Fruit fly (Drosophila melanogaster) whole organism, wandering third instar larva: ENCODE data around the gene mol.
A peak's percentile ranks its signal among the peaks of the same experiment; 100 is the strongest.

Experiments used
- CG32264 ChIP-seq: fragments of 200-800 bp; sonication (Bioruptor generic); optimal IDR thresholded peaks from 2 replicates; lab custom pipeline; 2016; ENCODE audit warnings: missing biosample characterization, missing genetic modification characterization
- CG9705 ChIP-seq: fragments of 200-800 bp; sonication (Bioruptor generic); optimal IDR thresholded peaks from 2 replicates; lab custom pipeline; 2018; ENCODE audit warnings: missing biosample characterization, mild to moderate bottlenecking, missing genetic modification characterization
- CrebA ChIP-seq: fragments of 200-800 bp; sonication (Bioruptor generic); optimal IDR thresholded peaks from 2 replicates; lab custom pipeline; 2016; ENCODE audit warnings: missing biosample characterization, mild to moderate bottlenecking, missing genetic modification characterization, borderline replicate concordance
- Dfd ChIP-seq: fragments of >200 bp; optimal IDR thresholded peaks from 2 replicates; lab custom pipeline; 2017; ENCODE audit warnings: missing biosample characterization, missing genetic modification characterization
- Dif ChIP-seq: fragments of 200-275, 200-300 bp; sonication (Bioruptor generic); optimal IDR thresholded peaks from 2 replicates; lab custom pipeline; 2018; ENCODE audit warnings: missing biosample characterization, missing genetic modification characterization; ENCODE audit not compliant: partially characterized antibody
- GATAd ChIP-seq: sonication (Bioruptor generic); optimal IDR thresholded peaks from 2 replicates; lab custom pipeline; 2016; ENCODE audit warnings: missing biosample characterization, missing genetic modification characterization
- HLH106 ChIP-seq: fragments of 200-800 bp; optimal IDR thresholded peaks from 3 replicates; lab custom pipeline; 2019; ENCODE audit warnings: missing biosample characterization, mild to moderate bottlenecking, missing genetic modification characterization, moderate library complexity
- Hr78 ChIP-seq: fragments of >200 bp; optimal IDR thresholded peaks from 2 replicates; lab custom pipeline; 2017; ENCODE audit warnings: missing biosample characterization, missing genetic modification characterization
- Hr83 ChIP-seq: fragments of 200-300 bp; sonication (Bioruptor generic); optimal IDR thresholded peaks from 2 replicates; lab custom pipeline; 2016; ENCODE audit warnings: missing biosample characterization, mild to moderate bottlenecking, missing genetic modification characterization, moderate library complexity; ENCODE audit not compliant: poor library complexity, severe bottlenecking
- Mio ChIP-seq: sonication (Bioruptor generic); optimal IDR thresholded peaks from 2 replicates; lab custom pipeline; 2016; ENCODE audit warnings: missing biosample characterization, missing genetic modification characterization
- Myc ChIP-seq: fragments of >200 bp; optimal IDR thresholded peaks from 2 replicates; lab custom pipeline; 2017
- N ChIP-seq: fragments of >200 bp; optimal IDR thresholded peaks from 2 replicates; lab custom pipeline; 2018; ENCODE audit warnings: missing biosample characterization, missing external identifiers, missing genetic modification characterization
- OdsH ChIP-seq: fragments of 200-800 bp; sonication (Bioruptor generic); optimal IDR thresholded peaks from 2 replicates; lab custom pipeline; 2016; ENCODE audit warnings: missing biosample characterization, mild to moderate bottlenecking, missing genetic modification characterization
- Sp1 ChIP-seq: fragments of 200-800 bp; sonication (Bioruptor generic); optimal IDR thresholded peaks from 3 replicates; lab custom pipeline; 2019; ENCODE audit warnings: missing biosample characterization, mild to moderate bottlenecking, missing genetic modification characterization, moderate library complexity
- Vsx2 ChIP-seq: fragments of 200-300, 225-300 bp; sonication (Bioruptor generic); optimal IDR thresholded peaks from 2 replicates; lab custom pipeline; 2018; ENCODE audit warnings: missing biosample characterization, missing genetic modification characterization; ENCODE audit not compliant: partially characterized antibody
- br ChIP-seq: fragments of 200-800 bp; sonication (Bioruptor generic); optimal IDR thresholded peaks from 2 replicates; lab custom pipeline; 2016; ENCODE audit warnings: missing biosample characterization, missing genetic modification characterization
- brk ChIP-seq: fragments of 200-800 bp; sonication (Bioruptor generic); optimal IDR thresholded peaks from 2 replicates; lab custom pipeline; 2016; ENCODE audit warnings: missing biosample characterization, mild to moderate bottlenecking, missing genetic modification characterization
- dl ChIP-seq, 2 experiments: fragments of 175-275, 200-275 bp in 1 of 2; fragments of 200-275 bp in 1 of 2; sonication (Bioruptor generic); optimal IDR thresholded peaks; lab custom pipeline; 2018; ENCODE audit warnings: mild to moderate bottlenecking in 2 of 2, missing biosample characterization in 2 of 2, missing genetic modification characterization in 2 of 2, moderate library complexity in 2 of 2; ENCODE audit not compliant: partially characterized antibody in 2 of 2, insufficient read depth in 1 of 2
- dmrt93B ChIP-seq: fragments of 200-800 bp; sonication (Bioruptor generic); optimal IDR thresholded peaks from 2 replicates; lab custom pipeline; 2018; ENCODE audit warnings: missing biosample characterization, mild to moderate bottlenecking, missing genetic modification characterization
- dsf ChIP-seq: sonication (Bioruptor generic); optimal IDR thresholded peaks from 2 replicates; lab custom pipeline; 2016; ENCODE audit warnings: missing biosample characterization, missing genetic modification characterization, borderline replicate concordance
- ey ChIP-seq: fragments of 200-800 bp; sonication (Bioruptor generic); optimal IDR thresholded peaks from 2 replicates; lab custom pipeline; 2016; ENCODE audit warnings: missing biosample characterization, missing genetic modification characterization
- foxo ChIP-seq, 2 experiments: fragments of 200-800 bp; sonication (Bioruptor generic); optimal IDR thresholded peaks; 2 replicates in 1 of 2; 3 replicates in 1 of 2; lab custom pipeline; 2016 to 2017; ENCODE audit warnings: missing biosample characterization in 2 of 2, missing genetic modification characterization in 2 of 2
- fru ChIP-seq: fragments of 200-800 bp; sonication (Bioruptor generic); optimal IDR thresholded peaks from 3 replicates; lab custom pipeline; 2016; ENCODE audit warnings: missing biosample characterization, mild to moderate bottlenecking, missing genetic modification characterization
- jim ChIP-seq: fragments of 175-275, 200-325 bp; sonication (Bioruptor generic); optimal IDR thresholded peaks from 2 replicates; lab custom pipeline; 2016; ENCODE audit warnings: missing biosample characterization, mild to moderate bottlenecking, missing genetic modification characterization
- lola ChIP-seq: fragments of >200 bp; optimal IDR thresholded peaks from 2 replicates; lab custom pipeline; 2017; ENCODE audit warnings: missing biosample characterization, missing genetic modification characterization
- pan ChIP-seq: fragments of >200 bp; optimal IDR thresholded peaks from 2 replicates; lab custom pipeline; 2017
- rgr ChIP-seq: fragments of 200-800 bp; sonication (Bioruptor generic); optimal IDR thresholded peaks from 3 replicates; lab custom pipeline; 2016; ENCODE audit warnings: missing biosample characterization, mild to moderate bottlenecking, missing genetic modification characterization
- sage ChIP-seq: fragments of 200-800 bp; sonication (Bioruptor generic); optimal IDR thresholded peaks from 2 replicates; lab custom pipeline; 2016; ENCODE audit warnings: missing biosample characterization, mild to moderate bottlenecking, missing genetic modification characterization
- sv ChIP-seq: fragments of 200-800 bp; sonication (Bioruptor generic); optimal IDR thresholded peaks from 3 replicates; lab custom pipeline; 2016; ENCODE audit warnings: missing biosample characterization, missing genetic modification characterization
- tai ChIP-seq: sonication (Bioruptor generic); optimal IDR thresholded peaks from 2 replicates; lab custom pipeline; 2016; ENCODE audit warnings: missing biosample characterization, missing genetic modification characterization
- woc ChIP-seq: sonication (Bioruptor generic); optimal IDR thresholded peaks from 2 replicates; lab custom pipeline; 2016; ENCODE audit warnings: missing biosample characterization, mild to moderate bottlenecking, missing genetic modification characterization

The mol gene

DNA sequence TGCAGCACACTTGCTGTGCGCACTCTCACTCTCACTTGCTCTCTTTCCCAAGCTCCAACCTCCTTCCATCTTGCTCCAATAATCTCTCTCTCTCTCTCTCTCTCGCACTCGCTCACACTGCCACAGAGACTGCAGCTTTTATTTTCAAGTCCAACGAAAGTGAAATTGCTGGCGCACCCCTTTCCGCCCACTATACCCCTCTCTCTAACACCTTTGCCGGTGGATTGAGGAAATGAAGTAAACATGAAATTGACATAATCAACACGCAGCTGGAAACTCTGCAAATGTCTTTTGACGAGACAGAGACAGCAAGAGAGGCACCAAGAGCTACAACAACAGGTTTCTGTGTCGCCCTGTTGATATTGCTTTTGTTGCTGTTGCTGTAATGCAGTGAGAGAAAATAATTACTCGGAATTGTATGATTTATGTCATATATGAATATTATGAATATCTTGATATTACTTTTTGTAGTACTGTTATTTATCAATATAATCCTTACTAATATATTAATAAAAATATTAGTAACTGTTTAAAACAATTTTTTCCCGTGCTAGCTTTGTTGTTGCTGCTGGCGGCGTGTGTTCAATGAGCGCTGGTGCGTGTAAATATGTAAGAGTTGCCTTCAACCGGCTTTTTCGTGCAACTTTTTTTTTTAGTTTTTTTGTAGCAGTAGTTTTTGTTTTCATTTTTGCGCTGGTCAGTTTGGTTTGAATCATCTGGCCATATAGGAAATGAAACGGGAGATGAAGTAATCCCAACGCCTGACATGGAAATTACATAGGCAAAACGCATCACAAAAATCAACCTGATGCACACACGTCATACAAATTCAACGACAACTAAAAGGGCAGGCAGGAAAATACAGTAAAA lies 1.5 kb downstream of the mol start (continued):
- TF ChIP-seq CG9705 (GFP tag; lab: Kevin White, UChicago), result peak; percentile 45
- TF ChIP-seq Vsx2 (GFP tag; lab: Kevin White, UChicago), result peak; percentile 15
- TF ChIP-seq dmrt93B (GFP tag; lab: Kevin White, UChicago), result peak; percentile 75
- TF ChIP-seq sv (GFP tag; lab: Kevin White, UChicago), result peak; percentile 85
- peak; percentile 34 for TF ChIP-seq CrebA (GFP tag; lab: Kevin White, UChicago)
- peak in 1 of 2 experiments; percentile 59 for TF ChIP-seq dl (GFP tag; optimal IDR thresholded peaks at IDR 0.05; lab: Kevin White, UChicago; ENCODE audit: insufficient read depth in 1 of 2, partially characterized antibody in 2 of 2)
- peak; percentile 31 for TF ChIP-seq woc (GFP tag; lab: Kevin White, UChicago)
- peak; percentile 86 for TF ChIP-seq Sp1 (GFP tag; lab: Kevin White, UChicago)

DNA sequence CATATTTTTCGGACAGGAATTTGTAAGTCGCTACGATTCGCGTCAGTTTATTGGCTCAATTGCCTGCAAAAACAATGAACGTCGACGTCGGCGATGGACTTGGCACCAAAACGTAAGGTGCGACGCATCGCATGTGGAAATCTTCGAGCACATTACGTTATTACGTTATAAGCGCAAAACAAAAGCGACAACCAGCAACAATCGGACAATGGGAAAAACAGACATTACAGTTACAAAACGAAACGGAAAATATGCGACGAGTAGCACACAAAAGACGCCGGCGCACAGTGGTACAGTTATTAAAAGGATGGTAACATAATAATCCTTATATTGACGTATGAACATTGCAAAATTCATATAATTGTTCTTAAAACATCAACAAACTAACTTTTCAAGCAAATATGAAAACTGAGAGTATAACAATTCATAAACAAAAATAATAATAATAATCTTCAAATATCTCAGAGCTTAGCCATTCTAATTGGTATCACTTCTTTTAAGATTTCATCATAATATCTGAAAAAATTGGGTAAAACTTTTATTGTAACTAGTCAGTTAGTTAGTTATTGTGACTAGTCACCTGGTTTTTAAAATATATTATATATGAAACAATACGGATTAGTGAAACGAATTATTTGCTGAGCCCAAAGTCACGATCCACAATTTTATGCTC lies 2.4 kb downstream of the mol start:
- TF ChIP-seq Dfd (GFP tag; lab: Kevin White, UChicago) (no peak), Sp1 (GFP tag; lab: Kevin White, UChicago) (no peak), fru (GFP tag; lab: Kevin White, UChicago) (no peak), lola (GFP tag; lab: Kevin White, UChicago) (no peak), N (GFP tag; lab: Kevin White, UChicago) (no peak), CG9705 (GFP tag; lab: Kevin White, UChicago) (no peak), GATAd (GFP tag; lab: Kevin White, UChicago) (no peak), CG32264 (no peak), pan (lab: Kevin White, UChicago) (no peak), foxo (GFP tag; optimal IDR thresholded peaks at IDR 0.05; lab: Kevin White, UChicago) (no peak), dsf (no peak), tai (GFP tag; lab: Kevin White, UChicago) (no peak), rgr (GFP tag; lab: Kevin White, UChicago) (no peak), HLH106 (tag; lab: Kevin White, UChicago) (no peak), ey (GFP tag; lab: Kevin White, UChicago) (no peak), woc (GFP tag; lab: Kevin White, UChicago) (no peak), dl (GFP tag; optimal IDR thresholded peaks at IDR 0.05; lab: Kevin White, UChicago; ENCODE audit: insufficient read depth in 1 of 2, partially characterized antibody in 2 of 2) (no peak), Mio (GFP tag; lab: Kevin White, UChicago) (no peak), dmrt93B (GFP tag; lab: Kevin White, UChicago) (no peak), Hr83 (no peak)

DNA sequence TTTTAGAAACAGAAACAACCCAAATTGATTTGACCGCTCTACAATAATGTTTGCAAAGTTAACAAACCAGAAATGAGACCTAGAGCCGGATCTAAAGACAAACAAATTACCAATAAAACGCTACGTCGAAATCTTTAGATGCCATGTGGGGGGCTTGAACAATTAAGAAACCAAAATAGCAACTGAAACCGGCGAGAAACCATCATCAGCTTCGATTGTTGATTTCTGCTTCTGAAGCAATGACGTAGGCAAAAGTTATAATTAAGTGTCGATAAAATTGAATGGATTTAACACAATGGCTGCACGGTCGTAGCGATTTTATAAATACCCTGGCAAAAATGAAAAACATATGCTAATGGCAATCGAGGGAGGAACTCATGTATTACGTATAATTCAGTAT lies 4.5 kb downstream of the mol start:
- no peak for TF ChIP-seq jim

dm6 chr2L:14972836-14973235 lies 24.5 kb downstream of the mol start:
- peak; percentile 9 for TF ChIP-seq Myc (lab: Kevin White, UChicago)
- TF ChIP-seq ey (GFP tag; lab: Kevin White, UChicago), result no peak

- TF ChIP-seq fru (GFP tag; lab: Kevin White, UChicago) (no peak), brk (GFP tag; lab: Kevin White, UChicago) (no peak), GATAd (GFP tag; lab: Kevin White, UChicago) (no peak), OdsH (GFP tag; lab: Kevin White, UChicago) (no peak), HLH106 (tag; lab: Kevin White, UChicago) (no peak), sage (GFP tag; lab: Kevin White, UChicago) (no peak), Sp1 (GFP tag; lab: Kevin White, UChicago) (no peak), Hr78 (GFP tag; lab: Kevin White, UChicago) (no peak), rgr (GFP tag; lab: Kevin White, UChicago) (no peak), foxo (GFP tag; optimal IDR thresholded peaks at IDR 0.05; lab: Kevin White, UChicago) (no peak), Dif (GFP tag; lab: Kevin White, UChicago) (no peak), Vsx2 (GFP tag; lab: Kevin White, UChicago) (no peak), sv (GFP tag; lab: Kevin White, UChicago) (no peak), CG9705 (GFP tag; lab: Kevin White, UChicago) (no peak), br (no peak), dsf (no peak)
- TF ChIP-seq, all 38 proteins: peak for 0
Measured at dm6 chr2L:14972133-14972532, 25.2 kb downstream of the mol start, which contains the start of gene side-II. TSS of gene side-II (minus strand) at chr2L:14972300.
